Worm (Caenorhabditis elegans): ENCODE data around the gene F21F8.5.

DNA sequence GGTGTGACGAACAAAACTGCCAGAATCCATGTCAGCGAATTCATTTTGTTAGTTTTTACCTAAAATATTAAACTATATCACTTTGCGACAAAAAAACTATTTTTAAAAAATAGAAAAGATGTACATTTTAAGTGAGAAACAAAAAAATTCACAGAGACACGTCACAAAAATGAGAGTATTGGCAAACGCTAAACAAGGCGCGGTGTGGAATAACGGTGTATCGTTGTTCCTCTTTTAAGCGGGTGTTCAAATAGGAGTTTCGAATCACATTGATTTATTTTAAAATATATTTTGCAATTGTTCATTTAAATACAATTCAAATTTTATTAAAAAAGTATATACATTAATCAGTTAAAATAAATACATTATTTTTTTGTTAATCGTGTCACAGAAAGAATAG is 36.4 kb upstream of the F21F8.5 start, which contains the start of gene sel-9:
- TF ChIP-seq ZK546.5 (tag; optimal IDR thresholded peaks at IDR 0.05) (no peak), unc-62 (GFP tag; optimal IDR thresholded peaks at IDR 0.05 in 1 of 2) (no peak), unc-62 (tag; optimal IDR thresholded peaks at IDR 0.05) (no peak), hlh-30 (tag; optimal IDR thresholded peaks at IDR 0.05; ENCODE audit: insufficient read depth) (peak; percentile 38), nhr-76 (tag; optimal IDR thresholded peaks at IDR 0.05) (no peak), nhr-237 (tag; optimal IDR thresholded peaks at IDR 0.05) (no peak), attf-4 (tag; optimal IDR thresholded peaks at IDR 0.05) (no peak), nhr-41 (GFP tag; IDR thresholded peaks at IDR 0.05) (no peak), hmg-1.1 (GFP tag; IDR thresholded peaks at IDR 0.05) (no peak), ztf-11 (tag; optimal IDR thresholded peaks at IDR 0.05) (no peak), dpl-1 (GFP tag; optimal IDR thresholded peaks at IDR 0.05) (peak; percentile 89), nhr-11 (tag; optimal IDR thresholded peaks at IDR 0.05) (no peak)

All from whole organism, L4 larva.